Worm (Caenorhabditis elegans): ENCODE data around the gene C02F5.14.

C02F5.14 gene

DNA sequence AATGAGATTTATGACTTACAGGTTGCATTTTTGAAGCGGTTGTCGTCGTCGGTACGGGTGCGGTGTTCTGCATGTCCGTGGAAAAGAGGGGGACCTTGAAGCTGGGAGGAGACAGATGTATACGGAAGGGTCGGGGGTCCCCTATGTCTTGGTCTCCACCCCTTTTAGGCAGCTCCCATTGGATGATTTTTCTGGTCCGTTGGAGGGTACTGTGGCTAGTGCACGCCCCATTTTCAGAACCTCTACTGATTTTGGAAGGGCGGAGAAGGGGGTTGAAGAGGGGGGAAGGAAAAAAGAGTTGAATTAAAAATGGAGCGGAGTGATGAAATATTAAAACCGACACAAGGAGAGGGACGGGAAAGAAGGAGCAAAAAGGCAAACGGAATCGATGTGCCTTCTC is 19.1 kb downstream of the C02F5.14 start, which contains the start of gene unc-86:
unc-86 (minus strand) TSS at position 113 of the 400 bp plus-strand sequence.
- TF ChIP-seq lsy-2 (tag; optimal IDR thresholded peaks at IDR 0.05) (peak in 1 of 2 experiments; percentile 31), unc-86 (tag; optimal IDR thresholded peaks at IDR 0.05) (peak; percentile 86), irx-1 (tag; optimal IDR thresholded peaks at IDR 0.05) (no peak), isw-1 (GFP tag; IDR thresholded peaks at IDR 0.05) (no peak), nhr-47 (tag; optimal IDR thresholded peaks at IDR 0.05) (no peak), ceh-82 (tag; optimal IDR thresholded peaks at IDR 0.05) (no peak), ceh-90 (tag; optimal IDR thresholded peaks at IDR 0.05) (no peak), lin-14 (GFP tag; optimal IDR thresholded peaks at IDR 0.05) (peak; percentile 4), hlh-17 (GFP tag; optimal IDR thresholded peaks at IDR 0.05; ENCODE audit: borderline replicate concordance) (no peak), aly-2 (tag; optimal IDR thresholded peaks at IDR 0.05) (no peak), C04F5.9 (tag; optimal IDR thresholded peaks at IDR 0.05) (no peak), nhr-19 (GFP tag; conservative IDR thresholded peaks at IDR 0.05) (no peak)

DNA sequence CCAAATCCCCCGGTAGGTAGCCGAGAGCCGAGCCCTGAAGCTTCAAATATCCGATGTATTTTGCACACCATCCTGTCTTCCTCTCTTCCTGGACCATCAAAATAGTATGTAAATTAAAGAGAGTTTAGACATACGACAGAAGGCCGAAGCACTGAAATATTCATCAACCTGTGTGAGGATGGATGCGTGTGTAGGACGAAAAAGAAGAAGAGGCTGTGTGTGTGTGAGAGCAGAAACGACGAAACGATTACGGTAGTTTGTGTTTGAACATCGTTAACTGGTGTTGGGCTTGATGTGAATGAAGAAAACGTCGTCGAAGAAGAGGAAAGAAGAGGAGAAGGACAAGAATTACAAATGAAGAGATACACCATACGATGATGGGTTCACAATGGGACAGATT is 23.8 kb downstream of the C02F5.14 start:
- TF ChIP-seq lin-35 (GFP tag; optimal IDR thresholded peaks at IDR 0.05) = no peak
- no peak for TF ChIP-seq egl-27 (tag; optimal IDR thresholded peaks at IDR 0.05)
- TF ChIP-seq alr-1 (tag; optimal IDR thresholded peaks at IDR 0.05; ENCODE audit: borderline replicate concordance) = no peak
- peak; percentile 97 for TF ChIP-seq unc-86 (tag; optimal IDR thresholded peaks at IDR 0.05)
- no peak for TF ChIP-seq nhr-237 (tag; optimal IDR thresholded peaks at IDR 0.05)
- TF ChIP-seq egl-13 (tag; optimal IDR thresholded peaks at IDR 0.05) = peak; percentile 36
- TF ChIP-seq ets-5 (GFP tag; IDR thresholded peaks at IDR 0.05) = no peak
- TF ChIP-seq mab-9 (GFP tag; IDR thresholded peaks at IDR 0.05) = no peak
- TF ChIP-seq unc-98 (GFP tag; IDR thresholded peaks at IDR 0.05) = no peak
- TF ChIP-seq unc-62 (GFP tag; optimal IDR thresholded peaks at IDR 0.05) = no peak
- no peak for TF ChIP-seq lin-15B (tag; optimal IDR thresholded peaks at IDR 0.05)
- no peak for TF ChIP-seq rnt-1 (tag; optimal IDR thresholded peaks at IDR 0.05)
- TF ChIP-seq lin-14 (GFP tag; optimal IDR thresholded peaks at IDR 0.05) = peak; percentile 41
- TF ChIP-seq mef-2 (tag; optimal IDR thresholded peaks at IDR 0.05) = no peak
- TF ChIP-seq mep-1 (tag; optimal IDR thresholded peaks at IDR 0.05) = no peak
- peak in 1 of 2 experiments; percentile 61 for TF ChIP-seq lsy-2 (tag; optimal IDR thresholded peaks at IDR 0.05)

DNA sequence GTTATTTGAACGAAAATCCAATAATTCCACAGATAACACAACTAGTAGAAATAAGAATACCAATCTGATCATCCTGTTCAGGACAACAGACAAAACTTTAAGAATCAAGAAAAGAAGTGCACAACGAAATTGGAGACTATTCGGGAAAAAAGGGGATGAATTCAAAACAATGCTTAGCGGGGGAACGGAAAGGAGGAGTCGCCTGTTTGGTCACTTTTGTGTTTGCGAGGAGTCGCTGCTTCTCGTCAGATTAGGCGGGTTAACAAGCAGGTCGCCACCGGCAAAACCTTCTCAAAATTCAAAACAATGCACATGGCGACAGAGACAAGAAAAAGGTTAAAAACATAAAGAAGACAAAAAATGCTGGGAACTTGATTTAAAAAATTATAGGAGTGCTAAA is 25.5 kb downstream of the C02F5.14 start, which contains the start of gene C30A5.10:
C30A5.10 (minus strand) TSS at position 101 of the 400 bp plus-strand sequence.
- TF ChIP-seq sup-37 (GFP tag; optimal IDR thresholded peaks at IDR 0.05) = no peak
- TF ChIP-seq blmp-1 (tag; optimal IDR thresholded peaks at IDR 0.05) = no peak
- TF ChIP-seq nhr-20 (tag; optimal IDR thresholded peaks at IDR 0.05) = no peak
- TF ChIP-seq ceh-82 (tag; optimal IDR thresholded peaks at IDR 0.05) = no peak
- no peak for TF ChIP-seq vab-15 (tag; optimal IDR thresholded peaks at IDR 0.05)
- no peak for TF ChIP-seq ceh-8 (GFP tag; optimal IDR thresholded peaks at IDR 0.05)
- TF ChIP-seq nhr-47 (tag; optimal IDR thresholded peaks at IDR 0.05) = no peak
- TF ChIP-seq lin-39 (tag; optimal IDR thresholded peaks at IDR 0.05) = no peak
- TF ChIP-seq zip-4 (GFP tag; optimal IDR thresholded peaks at IDR 0.05) = no peak

DNA sequence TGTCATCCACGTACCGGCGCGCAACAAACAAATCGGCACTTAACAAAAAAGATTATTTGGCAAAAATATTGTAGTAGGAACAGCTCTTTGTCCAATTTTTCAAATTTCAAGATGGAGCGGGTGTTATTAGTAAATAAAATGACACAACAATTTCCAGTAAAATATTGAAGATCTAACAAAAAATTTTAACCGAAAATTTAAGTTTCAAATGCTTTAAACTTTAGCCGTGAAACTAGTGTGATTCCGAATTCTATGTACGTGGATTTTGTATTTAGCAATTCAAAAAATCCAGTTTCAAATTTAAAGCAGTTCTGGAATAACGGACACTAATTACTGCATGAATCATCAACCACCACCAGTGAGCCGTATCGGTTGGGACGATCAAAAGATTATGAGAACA is 32.6 kb downstream of the C02F5.14 start, which contains the start of gene snb-5:
snb-5 (plus strand) TSS at position 301 of the 400 bp plus-strand sequence.
- TF ChIP-seq ama-1 (optimal IDR thresholded peaks at IDR 0.05) = no peak
- no peak for TF ChIP-seq sup-37 (GFP tag; optimal IDR thresholded peaks at IDR 0.05)
- no peak for TF ChIP-seq nhr-11 (tag; optimal IDR thresholded peaks at IDR 0.05)
- TF ChIP-seq swsn-7 (tag; optimal IDR thresholded peaks at IDR 0.05) = no peak
- TF ChIP-seq ets-5 (GFP tag; IDR thresholded peaks at IDR 0.05) = no peak
- no peak for TF ChIP-seq C34B4.2 (tag; optimal IDR thresholded peaks at IDR 0.05)
- TF ChIP-seq lin-14 (GFP tag; optimal IDR thresholded peaks at IDR 0.05) = no peak
- TF ChIP-seq lin-15B (tag; optimal IDR thresholded peaks at IDR 0.05) = no peak
- TF ChIP-seq unc-130 (tag; optimal IDR thresholded peaks at IDR 0.05) = no peak
- no peak for TF ChIP-seq ztf-11 (tag; optimal IDR thresholded peaks at IDR 0.05)

Data from whole organism, L1 larva.